Fruit fly (Drosophila melanogaster): Measurements from ENCODE around the gene RasGAP1.

- no peak for TF ChIP-seq ttk (optimal IDR thresholded peaks at IDR 0.05)
- no peak for TF ChIP-seq Sin3A (optimal IDR thresholded peaks at IDR 0.05)
- TF ChIP-seq insv (optimal IDR thresholded peaks at IDR 0.05): no peak
- no peak for TF ChIP-seq h (optimal IDR thresholded peaks at IDR 0.05)
Measured at dm6 chr3L:9802020-9802419, 53.1 kb downstream of the RasGAP1 start, which contains the start of gene Ilp3.

Data from Kc167 (cell line).